Fruit fly (Drosophila melanogaster) whole organism: ENCODE results near the gene CheB38a.

Source experiments
- CG8478 ChIP-seq: fragments of >200 bp; optimal IDR thresholded peaks from 2 replicates; lab custom pipeline; 2018; ENCODE audit warnings: inconsistent platforms
- Dll ChIP-seq: fragments of >200 bp; optimal IDR thresholded peaks from 2 replicates; lab custom pipeline; 2017
- pan ChIP-seq: fragments of >200 bp; optimal IDR thresholded peaks from 2 replicates; lab custom pipeline; 2017
- psq ChIP-seq: fragments of >200 bp; optimal IDR thresholded peaks from 2 replicates; lab custom pipeline; 2017

DNA sequence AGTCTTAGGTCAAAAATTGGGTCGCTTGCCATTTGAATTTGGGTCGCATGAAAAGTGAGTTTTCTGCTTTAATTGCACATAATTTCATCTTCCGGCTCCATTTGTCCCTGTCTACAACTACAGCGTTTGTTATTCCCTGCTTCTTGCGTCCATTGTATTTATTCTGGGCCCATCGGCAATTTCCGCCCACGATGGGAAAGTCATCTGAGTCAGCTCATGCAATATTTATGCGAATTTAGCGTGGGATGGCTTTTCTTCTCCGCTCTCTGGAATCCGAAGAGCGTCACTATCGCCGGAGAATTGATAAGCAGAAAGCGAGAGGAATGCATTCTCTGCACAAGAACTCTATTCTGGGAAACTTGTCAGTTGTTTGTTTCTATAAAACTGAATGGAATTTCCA is 25.8 kb downstream of the CheB38a start:
- no peak for TF ChIP-seq pan
- no peak for TF ChIP-seq psq
- TF ChIP-seq Dll (lab: Kevin White, UChicago): no peak
- no peak for TF ChIP-seq CG8478 (lab: Kevin White, UChicago)
